Worm (Caenorhabditis elegans): ENCODE data around the gene T04F8.7.

ce11 chrX:11725646-11726045 is 44.9 kb upstream of the T04F8.7 start:
- no peak for TF ChIP-seq unc-42 (tag; optimal IDR thresholded peaks at IDR 0.05)
- no peak for TF ChIP-seq ceh-6 (GFP tag; optimal IDR thresholded peaks at IDR 0.05)

Measured in whole organism, late embryonic.